Fruit fly (Drosophila melanogaster): ENCODE measurements around the gene Raf.

Gene Raf

DNA sequence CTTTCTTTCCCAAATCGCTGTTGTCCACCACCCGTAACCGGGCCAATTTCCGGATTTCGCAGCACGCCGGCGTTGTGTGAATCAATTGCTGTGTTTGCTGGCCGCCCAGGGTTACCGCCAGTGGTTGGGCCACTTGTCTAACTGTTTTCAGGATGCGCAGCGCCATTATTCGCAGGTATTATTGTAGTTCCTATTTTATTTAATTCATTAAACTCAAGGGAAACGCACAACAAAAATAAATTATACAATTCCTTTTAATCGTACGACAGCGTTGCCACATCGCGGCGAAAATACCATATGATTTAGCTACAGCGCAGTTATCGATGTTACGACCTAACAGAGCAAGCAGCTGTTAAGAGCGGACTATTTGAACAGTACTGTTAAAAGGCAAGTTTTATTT, 49.1 kb downstream of the Raf start, which contains the start of gene mRpL14 (continued):
- TF ChIP-seq Scr (GFP tag; IDR thresholded peaks at IDR 0.05; ENCODE audit: partially characterized antibody) = peak; percentile 27; the same call in 1 of the 2 replicates
- no peak for TF ChIP-seq lmd (GFP tag; IDR thresholded peaks at IDR 0.05)
- TF ChIP-seq sisA (GFP tag; IDR thresholded peaks at IDR 0.05) = no peak
- no peak for TF ChIP-seq CG4730 (GFP tag; IDR thresholded peaks at IDR 0.05)
- no peak for TF ChIP-seq Hmr (GFP tag; optimal IDR thresholded peaks at IDR 0.05)
- no peak for TF ChIP-seq vfl (GFP tag; optimal IDR thresholded peaks at IDR 0.05)
- TF ChIP-seq CG9609 (GFP tag; optimal IDR thresholded peaks at IDR 0.05) = no peak
- TF ChIP-seq CG14710 (tag; optimal IDR thresholded peaks at IDR 0.05) = peak; percentile 1
- no peak for TF ChIP-seq Bdp1 (GFP tag; optimal IDR thresholded peaks at IDR 0.05)
- no peak for TF ChIP-seq Camta (GFP tag; optimal IDR thresholded peaks at IDR 0.05)
- no peak for TF ChIP-seq shn (GFP tag; optimal IDR thresholded peaks at IDR 0.05)
- no peak for TF ChIP-seq aop (GFP tag; IDR thresholded peaks at IDR 0.05)
- peak; percentile 32 for TF ChIP-seq trem (tag; optimal IDR thresholded peaks at IDR 0.05)
- TF ChIP-seq nau (GFP tag; optimal IDR thresholded peaks at IDR 0.05) = no peak
- TF ChIP-seq MESR4 (GFP tag; optimal IDR thresholded peaks at IDR 0.05) = peak; percentile 57
- TF ChIP-seq croc (GFP tag; conservative IDR thresholded peaks at IDR 0.05) = no peak
- TF ChIP-seq Tbp (GFP tag; optimal IDR thresholded peaks at IDR 0.05) = no peak
- TF ChIP-seq hb (GFP tag; IDR thresholded peaks at IDR 0.05; ENCODE audit: partially characterized antibody) = no peak
- no peak for TF ChIP-seq CG7271 (tag; optimal IDR thresholded peaks at IDR 0.05)
- TF ChIP-seq jigr1 (GFP tag; IDR thresholded peaks at IDR 0.05) = no peak
- no peak for TF ChIP-seq Mrtf (GFP tag; IDR thresholded peaks at IDR 0.05)
- TF ChIP-seq Rfx (GFP tag; IDR thresholded peaks at IDR 0.05) = no peak
- TF ChIP-seq Rx (GFP tag; IDR thresholded peaks at IDR 0.05) = no peak
- TF ChIP-seq Pdp1 (GFP tag; optimal IDR thresholded peaks at IDR 0.05) = peak in 1 of 2 experiments; percentile 97
- no peak for TF ChIP-seq seq (GFP tag; IDR thresholded peaks at IDR 0.05)
- TF ChIP-seq CG7372 (GFP tag; IDR thresholded peaks at IDR 0.05) = no peak
- TF ChIP-seq Bteb2 (GFP tag; optimal IDR thresholded peaks at IDR 0.05) = no peak
- no peak for TF ChIP-seq Chrac-16 (GFP tag; optimal IDR thresholded peaks at IDR 0.05)
- no peak for TF ChIP-seq CG12744 (GFP tag; optimal IDR thresholded peaks at IDR 0.05)

DNA sequence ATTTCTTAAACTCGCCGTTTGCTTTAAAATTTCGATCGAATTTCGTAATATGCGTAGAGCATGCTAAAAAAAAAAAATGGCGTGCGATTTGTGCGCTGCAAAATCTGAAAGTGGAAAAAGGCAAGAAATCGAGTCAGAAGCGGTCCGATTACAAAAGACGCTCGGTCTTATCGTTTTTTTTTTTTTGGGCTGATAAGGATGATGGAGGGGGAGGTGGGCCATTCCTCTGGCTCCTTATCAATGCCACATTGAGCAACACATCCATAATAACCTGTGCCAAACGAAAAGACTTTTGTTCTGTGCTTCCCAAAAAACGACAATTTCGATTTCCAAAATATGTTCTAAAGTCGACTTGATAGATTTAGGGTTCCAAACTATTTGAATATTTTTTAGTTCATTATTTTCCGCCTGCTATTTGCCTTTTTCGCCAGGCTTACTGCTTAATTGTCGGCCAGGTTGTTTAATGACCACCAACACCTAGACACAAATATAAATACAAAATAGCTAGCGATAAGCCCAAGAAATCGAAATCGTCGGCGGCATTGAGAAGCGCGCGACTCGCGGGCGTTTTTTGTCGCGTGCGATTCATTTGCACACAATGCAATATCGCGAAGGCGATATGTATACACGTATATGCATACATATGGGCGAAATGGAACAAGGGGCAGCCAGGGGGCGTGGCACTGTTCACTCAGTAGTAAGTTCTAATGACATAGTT, 54.4 kb downstream of the Raf start:
- TF ChIP-seq p53 (GFP tag; optimal IDR thresholded peaks at IDR 0.05) = no peak
- no peak for TF ChIP-seq D19B (GFP tag; optimal IDR thresholded peaks at IDR 0.05)
- TF ChIP-seq Pdp1 (GFP tag; optimal IDR thresholded peaks at IDR 0.05) = peak in 1 of 2 experiments; percentile 52
- peak; percentile 69 for TF ChIP-seq GATAe (GFP tag; conservative IDR thresholded peaks at IDR 0.05)
- peak; percentile 99 for TF ChIP-seq CG8359 (GFP tag; optimal IDR thresholded peaks at IDR 0.05; ENCODE audit: borderline replicate concordance)
- no peak for TF ChIP-seq grn (GFP tag; optimal IDR thresholded peaks at IDR 0.05)
- TF ChIP-seq CHES-1-like (GFP tag; optimal IDR thresholded peaks at IDR 0.05) = no peak
- TF ChIP-seq Aef1 (GFP tag; IDR thresholded peaks at IDR 0.05) = no peak
- TF ChIP-seq sd (tag; optimal IDR thresholded peaks at IDR 0.05) = peak; percentile 22
- no peak for TF ChIP-seq Bteb2 (GFP tag; optimal IDR thresholded peaks at IDR 0.05)
- TF ChIP-seq sug (tag; optimal IDR thresholded peaks at IDR 0.05) = peak; percentile 22
- TF ChIP-seq YL-1 (GFP tag; optimal IDR thresholded peaks at IDR 0.05) = no peak
- no peak for TF ChIP-seq hb (GFP tag; IDR thresholded peaks at IDR 0.05; ENCODE audit: partially characterized antibody)
- no peak for TF ChIP-seq HLH54F (GFP tag; optimal IDR thresholded peaks at IDR 0.05)
- TF ChIP-seq lilli (GFP tag; optimal IDR thresholded peaks at IDR 0.05) = no peak
- no peak for TF ChIP-seq usp (GFP tag; optimal IDR thresholded peaks at IDR 0.05)
- TF ChIP-seq row (GFP tag; IDR thresholded peaks at IDR 0.05) = no peak
- no peak for TF ChIP-seq dmrt99B (tag; optimal IDR thresholded peaks at IDR 0.05)
- no peak for TF ChIP-seq CG11456 (GFP tag; IDR thresholded peaks at IDR 0.05)
- peak; percentile 73 for TF ChIP-seq exex (tag; optimal IDR thresholded peaks at IDR 0.05)
- TF ChIP-seq aop (GFP tag; IDR thresholded peaks at IDR 0.05) = no peak
- TF ChIP-seq sqz (GFP tag; optimal IDR thresholded peaks at IDR 0.05) = peak; percentile 13
- no peak for TF ChIP-seq tgo (GFP tag; IDR thresholded peaks at IDR 0.05)
- no peak for TF ChIP-seq CG6272 (GFP tag; IDR thresholded peaks at IDR 0.05)
- no peak for TF ChIP-seq mld (GFP tag; IDR thresholded peaks at IDR 0.05; ENCODE audit: partially characterized antibody)
